Fruit fly (Drosophila melanogaster): Measurements from ENCODE around the gene mRpL2.

Gene mRpL2

DNA sequence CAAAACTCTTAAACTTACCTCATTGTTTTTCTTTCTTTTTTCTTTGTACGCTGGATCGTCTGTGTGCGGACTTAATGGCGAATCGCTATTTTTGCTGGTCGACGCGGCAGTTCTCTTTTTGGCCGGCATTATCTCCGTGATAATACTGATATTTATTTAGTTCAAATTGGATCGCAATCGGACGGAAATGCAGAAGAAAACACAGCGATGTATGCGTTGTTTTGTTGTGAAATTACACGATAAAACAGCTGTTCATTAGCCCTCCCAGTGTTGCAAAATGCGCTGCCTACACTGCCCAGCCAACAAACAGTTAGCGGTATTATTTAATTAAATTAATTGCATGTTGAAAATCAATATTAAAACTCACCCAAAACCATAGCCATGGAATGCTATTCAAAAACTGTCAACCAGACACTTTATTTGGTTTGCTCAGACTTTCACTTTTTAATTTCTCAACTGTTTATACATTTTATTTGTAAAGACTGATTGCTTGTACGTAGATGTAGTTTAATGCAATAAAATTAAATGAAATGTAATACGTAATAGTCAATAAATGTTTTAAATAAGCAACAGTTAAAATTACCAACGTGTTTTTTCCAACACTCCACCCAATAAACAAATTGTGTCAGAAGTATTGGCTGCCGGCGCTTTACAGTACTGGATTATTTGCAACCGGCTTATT, 22.5 kb upstream of the mRpL2 start, which contains the start of the genes Irbp18 and APP-BP1 (continued):
- TF ChIP-seq CG17612 (GFP tag; IDR thresholded peaks at IDR 0.05) (peak; percentile 72), CG1647 (GFP tag; optimal IDR thresholded peaks at IDR 0.05) (peak; percentile 91), E2f1 (GFP tag; IDR thresholded peaks at IDR 0.05) (peak; percentile 90), corto (GFP tag; optimal IDR thresholded peaks at IDR 0.05) (peak; percentile 76), sob (GFP tag; IDR thresholded peaks at IDR 0.05) (peak; percentile 92), CG9727 (GFP tag; optimal IDR thresholded peaks at IDR 0.05) (peak; percentile 96), Lim3 (GFP tag; IDR thresholded peaks at IDR 0.05) (peak; percentile 47; the same call in 1 of the 2 replicates), HLH54F (GFP tag; optimal IDR thresholded peaks at IDR 0.05) (peak; percentile 96), amos (GFP tag; IDR thresholded peaks at IDR 0.05; ENCODE audit: partially characterized antibody) (no peak; the same call in 1 of the 2 replicates), fd64A (GFP tag; optimal IDR thresholded peaks at IDR 0.05) (peak; percentile 81), CG7987 (GFP tag; optimal IDR thresholded peaks at IDR 0.05) (peak; percentile 85), CG11723 (GFP tag; optimal IDR thresholded peaks at IDR 0.05) (peak; percentile 88), CG3838 (GFP tag; optimal IDR thresholded peaks at IDR 0.05) (peak; percentile 84), row (GFP tag; IDR thresholded peaks at IDR 0.05) (peak; percentile 88), CG5953 (GFP tag; IDR thresholded peaks at IDR 0.05) (no peak; the same call in 1 of the 2 replicates), Drgx (GFP tag; IDR thresholded peaks at IDR 0.05) (peak; percentile 91), Myb (GFP tag; optimal IDR thresholded peaks at IDR 0.05) (peak; percentile 83), lola (GFP tag; optimal IDR thresholded peaks at IDR 0.05) (peak in 1 of 3 experiments; percentile 92), CG9609 (GFP tag; optimal IDR thresholded peaks at IDR 0.05) (peak; percentile 94), CG12659 (GFP tag; optimal IDR thresholded peaks at IDR 0.05) (peak; percentile 97), Gsc (GFP tag; IDR thresholded peaks at IDR 0.05) (peak; percentile 58; the same call in 1 of the 2 replicates), Dref (GFP tag; IDR thresholded peaks at IDR 0.05) (no peak), sr (GFP tag; IDR thresholded peaks at IDR 0.05) (0 out of 3 replicates have a peak, but pooled peaks have one; percentile 25), caup (GFP tag; optimal IDR thresholded peaks at IDR 0.05; ENCODE audit: severe bottlenecking) (peak; percentile 95), jigr1 (GFP tag; IDR thresholded peaks at IDR 0.05) (peak; percentile 54; the same call in 1 of the 3 replicates), CG10959 (GFP tag; IDR thresholded peaks at IDR 0.05) (peak; percentile 59; the same call in 1 of the 2 replicates), CG4360 (GFP tag; IDR thresholded peaks at IDR 0.05) (0 out of 2 replicates have a peak, but pooled peaks have one; percentile 30), TFAM (GFP tag; optimal IDR thresholded peaks at IDR 0.05) (peak; percentile 62), CG7372 (GFP tag; IDR thresholded peaks at IDR 0.05) (peak; percentile 84), CG18262 (tag; optimal IDR thresholded peaks at IDR 0.05) (peak; percentile 93), CG13424 (tag; optimal IDR thresholded peaks at IDR 0.05) (peak; percentile 90), Max (GFP tag; optimal IDR thresholded peaks at IDR 0.05) (peak; percentile 97), tap (tag; optimal IDR thresholded peaks at IDR 0.05) (peak; percentile 84), eve (GFP tag; optimal IDR thresholded peaks at IDR 0.05) (no peak), CG11085 (GFP tag; IDR thresholded peaks at IDR 0.05) (peak; percentile 68; the same call in 1 of the 2 replicates), Sin3A (optimal IDR thresholded peaks at IDR 0.05) (peak; percentile 87), Hmx (GFP tag; optimal IDR thresholded peaks at IDR 0.05) (peak; percentile 93), Hr78 (GFP tag; optimal IDR thresholded peaks at IDR 0.05) (peak in 1 of 2 experiments; percentile 54), cas (GFP tag; IDR thresholded peaks at IDR 0.05) (peak; percentile 32; the same call in 1 of the 2 replicates), gfzf (GFP tag; optimal IDR thresholded peaks at IDR 0.05) (peak; percentile 23), Sry-β (GFP tag; optimal IDR thresholded peaks at IDR 0.05) (peak; percentile 37), bowl (GFP tag; IDR thresholded peaks at IDR 0.05) (no peak), CG2875 (GFP tag; optimal IDR thresholded peaks at IDR 0.05) (peak; percentile 90), CG2678 (tag; optimal IDR thresholded peaks at IDR 0.05) (peak; percentile 95), Dfd (GFP tag; optimal IDR thresholded peaks at IDR 0.05) (no peak), Xbp1 (GFP tag; optimal IDR thresholded peaks at IDR 0.05) (peak; percentile 96), CG7786 (GFP tag; optimal IDR thresholded peaks at IDR 0.05) (peak; percentile 94), YL-1 (GFP tag; optimal IDR thresholded peaks at IDR 0.05) (peak; percentile 88), CG12769 (tag; optimal IDR thresholded peaks at IDR 0.05) (peak; percentile 92)

All from whole organism, embryonic.